Worm (Caenorhabditis elegans) whole organism, L2 larva: ENCODE measurements around the gene tag-250.
A peak's percentile ranks its signal among the peaks of the same experiment; 100 is the strongest.

Source experiments
- C34F6.9 ChIP-seq: fragments of 150-350 bp; optimal IDR thresholded peaks from 2 replicates; lab custom pipeline; 2014; ENCODE audit warnings: missing biosample characterization, missing genetic modification characterization
- F13H6.1 ChIP-seq: sonication (generic microtip); optimal IDR thresholded peaks from 2 replicates; lab custom pipeline; 2016; ENCODE audit warnings: missing genetic modification characterization, missing compliant biosample characterization
- Y55F3AM.14 ChIP-seq: fragments of 200-800 bp; sonication (Bioruptor generic); optimal IDR thresholded peaks from 2 replicates; lab custom pipeline; 2018; ENCODE audit warnings: mild to moderate bottlenecking, missing genetic modification characterization, missing compliant biosample characterization
- ama-1 ChIP-seq: fragments of 150-350 bp; optimal IDR thresholded peaks from 2 replicates; lab custom pipeline; 2018; ENCODE audit warnings: inconsistent platforms
- blmp-1 ChIP-seq: sonication (generic microtip); optimal IDR thresholded peaks from 2 replicates; lab custom pipeline; 2017; ENCODE audit warnings: missing genetic modification characterization, mild to moderate bottlenecking, missing compliant biosample characterization, antibody characterized with exemption, moderate library complexity; ENCODE audit not compliant: insufficient read depth
- ceh-16 ChIP-seq: fragments of 150-350 bp; optimal IDR thresholded peaks from 2 replicates; lab custom pipeline; 2014; ENCODE audit warnings: missing biosample characterization, missing genetic modification characterization
- ceh-82 ChIP-seq: fragments of 150-350 bp; optimal IDR thresholded peaks from 2 replicates; lab custom pipeline; 2014; ENCODE audit warnings: missing biosample characterization, missing genetic modification characterization
- crh-2 ChIP-seq: sonication (generic microtip); optimal IDR thresholded peaks from 2 replicates; lab custom pipeline; 2017; ENCODE audit warnings: missing biosample characterization, missing genetic modification characterization
- dmd-4 ChIP-seq: sonication (generic microtip); optimal IDR thresholded peaks from 2 replicates; lab custom pipeline; 2017; ENCODE audit warnings: missing biosample characterization, missing genetic modification characterization
- egl-27 ChIP-seq: sonication (generic microtip); optimal IDR thresholded peaks from 3 replicates; lab custom pipeline; 2017; ENCODE audit warnings: missing biosample characterization, missing genetic modification reagents, missing genetic modification characterization
- elt-3 ChIP-seq: sonication (generic microtip); optimal IDR thresholded peaks from 2 replicates; lab custom pipeline; 2017; ENCODE audit warnings: missing biosample characterization, missing genetic modification characterization
- fos-1 ChIP-seq: fragments of 150-350 bp; optimal IDR thresholded peaks from 2 replicates; lab custom pipeline; 2014; ENCODE audit warnings: missing biosample characterization, missing genetic modification characterization
- gmeb-1 ChIP-seq: fragments of 150-350 bp; optimal IDR thresholded peaks from 2 replicates; lab custom pipeline; 2014; ENCODE audit warnings: missing biosample characterization, missing genetic modification characterization
- lin-39 ChIP-seq: fragments of 150-350 bp; optimal IDR thresholded peaks from 2 replicates; lab custom pipeline; 2014; ENCODE audit warnings: missing biosample characterization, missing genetic modification reagents, missing genetic modification characterization
- lsy-2 ChIP-seq, 2 experiments: fragments of 150-350 bp in 1 of 2; sonication (generic microtip) in 1 of 2; optimal IDR thresholded peaks; 2 replicates each; lab custom pipeline; 2014 to 2017; ENCODE audit warnings: missing biosample characterization in 2 of 2, missing genetic modification characterization in 2 of 2
- mab-5 ChIP-seq: fragments of 150-350 bp; optimal IDR thresholded peaks from 2 replicates; lab custom pipeline; 2014; ENCODE audit warnings: missing biosample characterization, missing genetic modification characterization
- mbf-1 ChIP-seq: sonication (generic microtip); optimal IDR thresholded peaks from 2 replicates; lab custom pipeline; 2017; ENCODE audit warnings: missing biosample characterization, missing genetic modification characterization
- mdl-1 ChIP-seq, 2 experiments: fragments of 150-350 bp in 1 of 2; sonication (generic microtip) in 1 of 2; optimal IDR thresholded peaks; 2 replicates each; lab custom pipeline; 2017; ENCODE audit warnings: missing biosample characterization in 2 of 2, missing genetic modification characterization in 2 of 2
- nhr-10 ChIP-seq: sonication (generic microtip); optimal IDR thresholded peaks from 2 replicates; lab custom pipeline; 2017; ENCODE audit warnings: missing biosample characterization, missing genetic modification characterization
- nhr-11 ChIP-seq: fragments of 150-350 bp; optimal IDR thresholded peaks from 2 replicates; lab custom pipeline; 2014; ENCODE audit warnings: missing biosample characterization, missing genetic modification characterization
- nhr-12 ChIP-seq: fragments of 150-350 bp; optimal IDR thresholded peaks from 2 replicates; lab custom pipeline; 2014; ENCODE audit warnings: missing biosample characterization, missing genetic modification characterization
- nhr-129 ChIP-seq: fragments of 150-350 bp; optimal IDR thresholded peaks from 2 replicates; lab custom pipeline; 2014; ENCODE audit warnings: missing biosample characterization, missing genetic modification characterization
- nhr-21 ChIP-seq: fragments of 150-350 bp; optimal IDR thresholded peaks from 2 replicates; lab custom pipeline; 2014; ENCODE audit warnings: missing biosample characterization, missing genetic modification characterization
- nhr-237 ChIP-seq: fragments of 150-350 bp; optimal IDR thresholded peaks from 2 replicates; lab custom pipeline; 2014; ENCODE audit warnings: missing biosample characterization, missing genetic modification characterization
- nhr-25 ChIP-seq: fragments of 150-350 bp; sonication (generic microtip); optimal IDR thresholded peaks from 3 replicates; lab custom pipeline; 2014; ENCODE audit warnings: missing biosample characterization, missing genetic modification characterization
- peb-1 ChIP-seq: fragments of 150-350 bp; optimal IDR thresholded peaks from 2 replicates; lab custom pipeline; 2014; ENCODE audit warnings: missing biosample characterization, missing genetic modification characterization
- sem-4 ChIP-seq: fragments of 150-350 bp; optimal IDR thresholded peaks from 2 replicates; lab custom pipeline; 2014; ENCODE audit warnings: missing biosample characterization, missing genetic modification reagents, missing genetic modification characterization
- skn-1 ChIP-seq: sonication (generic microtip); optimal IDR thresholded peaks from 2 replicates; lab custom pipeline; 2017; ENCODE audit warnings: missing biosample characterization, missing genetic modification characterization
- sma-3 ChIP-seq: sonication (generic microtip); optimal IDR thresholded peaks from 2 replicates; lab custom pipeline; 2016; ENCODE audit warnings: missing genetic modification reagents, missing genetic modification characterization, missing compliant biosample characterization
- snpc-4 ChIP-seq: fragments of 150-350 bp; optimal IDR thresholded peaks from 2 replicates; lab custom pipeline; 2014; ENCODE audit warnings: missing biosample characterization, missing genetic modification characterization
- unc-39 ChIP-seq: fragments of 150-350 bp; optimal IDR thresholded peaks from 2 replicates; lab custom pipeline; 2014; ENCODE audit warnings: missing biosample characterization, missing genetic modification characterization
- unc-55 ChIP-seq: fragments of 150-350 bp; sonication (generic microtip); optimal IDR thresholded peaks from 3 replicates; lab custom pipeline; 2014; ENCODE audit warnings: missing biosample characterization, missing genetic modification reagents, missing genetic modification characterization
- zag-1 ChIP-seq: fragments of 150-350 bp; optimal IDR thresholded peaks from 2 replicates; lab custom pipeline; 2014; ENCODE audit warnings: missing biosample characterization, missing genetic modification characterization
- ztf-1 ChIP-seq: fragments of 200-800 bp; sonication (Bioruptor generic); conservative IDR thresholded peaks from 2 replicates; pipeline ENCODE4 v1.3.6; 2022; ENCODE audit warnings: missing genetic modification characterization, missing compliant biosample characterization
- ztf-11 ChIP-seq: sonication (generic microtip); optimal IDR thresholded peaks from 2 replicates; lab custom pipeline; 2017; ENCODE audit warnings: missing biosample characterization, missing genetic modification characterization
- ztf-4 ChIP-seq: fragments of 150-350 bp; optimal IDR thresholded peaks from 2 replicates; lab custom pipeline; 2014; ENCODE audit warnings: missing biosample characterization, missing genetic modification characterization

Gene tag-250

ce11 chrIII:7937548-7937947 lies 12.8 kb upstream of the tag-250 start, which contains the start of gene C29E4.10:
Gene C29E4.10 (plus strand): TSS chrIII:7937848.
- no peak for TF ChIP-seq unc-39 (tag; lab: Kevin White, UChicago)
- TF ChIP-seq F13H6.1 (tag; lab: Kevin White, UChicago), result no peak
- no peak for TF ChIP-seq ztf-11 (tag; lab: Kevin White, UChicago)
- TF ChIP-seq nhr-129 (tag; lab: Kevin White, UChicago), result no peak
- no peak for TF ChIP-seq nhr-11 (tag; lab: Kevin White, UChicago)
- TF ChIP-seq mab-5 (tag; lab: Kevin White, UChicago), result no peak
- no peak for TF ChIP-seq ceh-82 (tag; lab: Kevin White, UChicago)
- TF ChIP-seq ztf-4 (tag; lab: Kevin White, UChicago), result no peak
- TF ChIP-seq skn-1 (tag; lab: Kevin White, UChicago), result no peak
- TF ChIP-seq ama-1 (lab: Kevin White, UChicago), result no peak
- TF ChIP-seq unc-55 (GFP tag; lab: Kevin White, UChicago), result no peak
- TF ChIP-seq ztf-1, result no peak

- TF ChIP-seq mdl-1 (tag; optimal IDR thresholded peaks at IDR 0.05; lab: Kevin White, UChicago) (no peak), blmp-1 (tag; lab: Kevin White, UChicago) (peak; percentile 6), ztf-1 (no peak), Y55F3AM.14 (GFP tag; lab: Kevin White, UChicago) (no peak), gmeb-1 (tag; lab: Kevin White, UChicago) (no peak), fos-1 (tag; lab: Kevin White, UChicago) (peak; percentile 34)
Observed at ce11 chrIII:7933235-7933634, 8.5 kb upstream of the tag-250 start, which contains the start of gene ran-2. Gene ran-2 (plus strand): TSS chrIII:7933535.

- TF ChIP-seq crh-2 (tag; lab: Kevin White, UChicago) (peak; percentile 50), gmeb-1 (tag; lab: Kevin White, UChicago) (peak; percentile 78), peb-1 (tag; lab: Kevin White, UChicago) (no peak), lsy-2 (tag; optimal IDR thresholded peaks at IDR 0.05; lab: Kevin White, UChicago) (peak; percentile 16 to 79), sem-4 (tag; lab: Kevin White, UChicago) (no peak), skn-1 (tag; lab: Kevin White, UChicago) (no peak), zag-1 (no peak), nhr-25 (tag; lab: Kevin White, UChicago) (peak; percentile 62), nhr-21 (tag; lab: Kevin White, UChicago) (no peak), nhr-129 (tag; lab: Kevin White, UChicago) (peak; percentile 39), unc-55 (GFP tag; lab: Kevin White, UChicago) (peak; percentile 65)
Observed at ce11 chrIII:7928549-7929129, 3.9 kb upstream of the tag-250 start, which contains the start of the genes C29E4.13 and npp-15. Gene C29E4.13 (minus strand): TSS chrIII:7928717. Gene npp-15 (plus strand): TSS chrIII:7929043.

ce11 chrIII:7925968-7926367 lies 1.2 kb upstream of the tag-250 start:
- TF ChIP-seq egl-27 (tag; lab: Kevin White, UChicago) (no peak), mbf-1 (tag; lab: Kevin White, UChicago) (no peak), nhr-10 (tag; lab: Kevin White, UChicago) (no peak), dmd-4 (no peak), nhr-129 (tag; lab: Kevin White, UChicago) (no peak), blmp-1 (tag; lab: Kevin White, UChicago) (no peak), peb-1 (tag; lab: Kevin White, UChicago) (no peak), mdl-1 (tag; optimal IDR thresholded peaks at IDR 0.05; lab: Kevin White, UChicago) (no peak), nhr-12 (no peak), F13H6.1 (tag; lab: Kevin White, UChicago) (no peak), unc-39 (tag; lab: Kevin White, UChicago) (no peak), elt-3 (tag; lab: Kevin White, UChicago) (no peak), sem-4 (tag; lab: Kevin White, UChicago) (no peak), snpc-4 (tag; lab: Kevin White, UChicago) (no peak), nhr-237 (tag; lab: Kevin White, UChicago) (no peak), sma-3 (GFP tag; lab: Kevin White, UChicago) (no peak), fos-1 (tag; lab: Kevin White, UChicago) (no peak), ceh-16 (tag; lab: Kevin White, UChicago) (no peak), lin-39 (no peak), C34F6.9 (tag; lab: Kevin White, UChicago) (no peak)
